Fruit fly (Drosophila melanogaster) whole organism: Measurements from ENCODE around the gene CG7829.

Experiments
- CG8478 ChIP-seq: fragments of >200 bp; optimal IDR thresholded peaks from 2 replicates; lab custom pipeline; 2018; ENCODE audit warnings: inconsistent platforms
- Dll ChIP-seq: fragments of >200 bp; optimal IDR thresholded peaks from 2 replicates; lab custom pipeline; 2017
- EcR ChIP-seq, 2 experiments: fragments of >200 bp; optimal IDR thresholded peaks; 2 replicates each; lab custom pipeline; 2017; ENCODE audit warnings: missing biosample characterization in 2 of 2, missing genetic modification characterization in 2 of 2, missing genetic modification reagents in 2 of 2
- pan ChIP-seq: fragments of >200 bp; optimal IDR thresholded peaks from 2 replicates; lab custom pipeline; 2017
- psq ChIP-seq: fragments of >200 bp; optimal IDR thresholded peaks from 2 replicates; lab custom pipeline; 2017
- usp ChIP-seq: fragments of >200 bp; optimal IDR thresholded peaks from 2 replicates; lab custom pipeline; 2017; ENCODE audit warnings: missing biosample characterization, missing genetic modification characterization, mixed read lengths

Gene CG7829

DNA sequence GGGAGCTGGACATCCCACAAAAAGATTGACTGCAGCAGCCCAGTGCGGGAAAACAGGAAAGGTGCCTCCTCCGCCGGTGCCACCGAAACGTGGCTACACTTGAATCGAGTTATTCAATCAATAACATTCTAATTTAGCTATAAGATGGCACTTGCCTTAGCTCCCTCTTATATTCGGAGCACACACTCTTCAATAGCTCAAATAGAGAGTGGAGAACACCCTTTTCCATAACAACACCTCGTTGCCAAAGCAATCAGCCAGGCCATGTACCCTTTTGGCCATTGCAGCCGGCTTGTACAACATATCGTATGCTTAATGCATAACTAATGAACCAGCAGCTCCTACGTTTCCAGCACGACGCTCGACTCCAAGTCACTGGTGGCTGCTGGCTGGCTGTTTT lies 20.2 kb upstream of the CG7829 start:
- TF ChIP-seq usp (GFP tag; lab: Kevin White, UChicago) (no peak), Dll (lab: Kevin White, UChicago) (no peak)

DNA sequence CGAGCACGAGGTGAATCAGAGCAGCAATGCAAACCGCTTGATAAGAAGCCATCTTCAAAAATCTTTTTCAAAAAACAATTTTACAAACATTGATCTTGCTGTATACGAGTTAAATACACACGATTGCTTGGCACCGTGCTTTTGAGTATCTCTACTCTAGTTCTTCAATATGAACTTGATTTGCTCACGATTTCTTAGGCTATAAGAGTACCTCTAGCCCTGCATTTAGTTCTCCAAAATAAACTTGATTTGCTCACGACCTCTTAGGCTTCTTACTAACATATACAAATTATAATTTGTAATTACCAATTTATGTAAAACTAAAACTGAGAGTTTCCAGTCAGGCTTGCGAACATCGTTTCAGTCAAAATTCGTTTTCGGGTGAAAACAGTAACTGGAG lies 18.6 kb upstream of the CG7829 start, which contains the start of gene CG42592:
Gene CG42592, minus strand, starts transcription at position 101 of the 400 bp plus-strand sequence.
- no peak for TF ChIP-seq usp (GFP tag; lab: Kevin White, UChicago)
- TF ChIP-seq EcR (GFP tag; optimal IDR thresholded peaks at IDR 0.05; lab: Kevin White, UChicago), result no peak
- no peak for TF ChIP-seq CG8478
- no peak for TF ChIP-seq pan (lab: Kevin White, UChicago)
- TF ChIP-seq psq, result no peak
- no peak for TF ChIP-seq Dll (lab: Kevin White, UChicago)

DNA sequence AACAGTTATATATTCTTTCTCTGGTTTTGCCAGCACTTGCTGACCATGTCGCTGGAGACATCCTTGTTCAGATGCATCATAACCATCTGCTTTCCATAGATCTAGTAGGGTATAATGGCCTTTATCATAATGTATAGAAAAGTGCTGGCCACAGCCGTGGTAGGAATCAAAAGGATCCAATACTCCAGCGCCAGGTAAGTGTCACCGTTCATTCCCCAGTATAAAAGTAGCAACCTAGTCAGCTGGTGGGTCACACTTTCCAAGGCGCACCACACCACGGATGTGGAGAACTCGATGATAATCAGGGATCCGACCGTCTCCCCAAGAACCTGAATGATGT lies 18.1 kb upstream of the CG7829 start, which contains the start of gene Prtl99C:
Gene Prtl99C, plus strand, starts transcription at position 241 of the 340 bp plus-strand sequence.
- no peak for TF ChIP-seq EcR (GFP tag; optimal IDR thresholded peaks at IDR 0.05; lab: Kevin White, UChicago)
- no peak for TF ChIP-seq CG8478
- no peak for TF ChIP-seq pan (lab: Kevin White, UChicago)
- no peak for TF ChIP-seq Dll (lab: Kevin White, UChicago)
- no peak for TF ChIP-seq usp (GFP tag; lab: Kevin White, UChicago)
- no peak for TF ChIP-seq psq

DNA sequence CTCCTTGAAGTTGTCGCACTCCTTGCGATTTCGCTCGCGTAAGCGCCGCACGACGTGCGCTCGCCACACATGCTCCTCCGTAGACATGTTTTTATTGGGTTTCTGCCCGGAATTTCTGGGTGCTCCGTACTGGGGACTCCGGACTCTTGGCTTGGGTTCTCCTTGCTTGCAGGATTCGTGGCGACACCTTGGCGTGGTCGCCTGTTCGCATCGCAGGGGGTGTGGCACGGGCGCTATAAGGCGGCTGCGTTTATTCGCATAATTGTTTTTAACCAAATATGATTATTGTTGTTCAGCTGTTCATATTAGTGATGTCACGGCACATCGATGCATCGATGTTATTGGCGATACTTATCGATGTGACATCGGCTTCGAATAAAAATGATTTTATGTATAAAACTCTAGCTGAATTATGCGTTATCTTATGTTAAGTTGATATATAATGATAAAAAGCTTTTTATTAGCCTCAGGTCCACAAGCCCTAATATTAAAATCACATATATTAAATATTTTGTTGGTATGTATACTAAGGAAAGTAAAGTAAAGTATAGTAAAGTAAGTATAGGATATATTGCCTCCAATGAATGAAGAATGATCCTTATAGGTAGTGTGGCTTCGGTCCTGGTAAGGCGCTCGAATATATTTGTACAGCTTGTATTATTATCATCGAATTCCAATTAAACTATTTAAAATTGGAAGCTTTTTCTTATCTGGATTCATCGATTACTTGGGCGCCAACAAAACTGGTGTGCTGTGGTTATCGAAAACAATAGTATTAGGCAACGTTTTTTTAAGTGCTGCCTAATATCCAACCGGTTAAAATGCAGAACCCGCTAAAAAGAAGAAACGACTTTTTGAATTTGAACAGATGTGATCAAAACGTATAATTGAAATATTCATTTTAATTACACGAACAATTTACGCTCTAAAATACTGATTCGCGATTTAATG lies 17.5 kb upstream of the CG7829 start, which contains the start of gene Atg16:
Gene Atg16, minus strand, starts transcription at position 343 of the 951 bp plus-strand sequence.
- TF ChIP-seq EcR (GFP tag; optimal IDR thresholded peaks at IDR 0.05; lab: Kevin White, UChicago), result no peak
- TF ChIP-seq pan (lab: Kevin White, UChicago), result no peak
- no peak for TF ChIP-seq psq
- no peak for TF ChIP-seq usp (GFP tag; lab: Kevin White, UChicago)
- no peak for TF ChIP-seq Dll (lab: Kevin White, UChicago)
- TF ChIP-seq CG8478, result no peak

DNA sequence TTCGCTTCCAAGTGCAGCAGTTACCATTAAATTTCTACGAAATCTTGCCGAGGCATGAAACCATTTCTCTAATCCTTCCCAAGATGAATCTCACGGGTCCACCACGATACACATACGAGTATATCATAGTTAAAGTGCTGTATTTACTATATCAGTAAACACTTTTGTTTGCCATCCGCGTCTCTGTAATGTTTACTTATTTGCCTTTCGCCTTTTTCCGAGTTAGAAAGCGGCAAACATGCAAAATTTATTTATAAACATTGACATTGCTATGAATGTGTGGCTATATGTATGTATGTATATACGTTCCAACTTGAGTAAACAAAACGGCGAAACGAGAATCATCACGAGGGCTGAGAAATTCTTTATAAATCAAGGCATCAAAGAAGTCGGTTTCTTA lies 13.4 kb upstream of the CG7829 start:
- TF ChIP-seq Dll (lab: Kevin White, UChicago) (no peak), CG8478 (no peak), psq (no peak), EcR (GFP tag; optimal IDR thresholded peaks at IDR 0.05; lab: Kevin White, UChicago) (no peak), usp (GFP tag; lab: Kevin White, UChicago) (no peak), pan (lab: Kevin White, UChicago) (no peak)

DNA sequence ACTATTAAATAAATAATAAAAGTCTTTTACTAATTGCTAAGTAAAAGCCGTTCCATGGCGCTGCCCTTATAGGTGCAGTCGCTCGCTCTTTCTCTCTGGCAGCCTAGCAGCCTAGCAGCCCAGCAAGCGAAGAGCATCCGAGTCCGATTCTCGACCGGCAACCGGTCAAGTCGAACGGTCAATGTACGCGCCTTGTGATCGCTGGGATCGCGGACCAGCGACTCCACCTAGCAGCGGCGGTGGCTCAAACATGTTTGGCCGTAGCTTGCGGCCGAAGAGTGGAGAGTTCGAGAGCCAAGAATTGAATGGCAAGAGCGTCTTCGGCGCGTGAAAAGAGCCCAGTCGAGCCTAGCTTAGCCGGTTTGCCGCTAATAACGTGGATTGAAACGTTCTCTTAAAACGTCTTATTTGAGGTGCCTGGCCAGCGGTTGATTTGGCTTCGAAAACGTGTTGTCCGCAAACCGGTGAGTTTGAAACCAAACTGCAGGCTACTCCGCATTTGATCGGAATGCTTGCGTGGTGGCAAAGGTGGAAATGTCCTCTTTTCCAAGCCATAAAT lies 11.7 kb upstream of the CG7829 start:
- no peak for TF ChIP-seq Dll (lab: Kevin White, UChicago)
- no peak for TF ChIP-seq psq
- TF ChIP-seq pan (lab: Kevin White, UChicago), result no peak
- no peak for TF ChIP-seq CG8478
- TF ChIP-seq usp (GFP tag; lab: Kevin White, UChicago), result no peak
- TF ChIP-seq EcR (GFP tag; optimal IDR thresholded peaks at IDR 0.05; lab: Kevin White, UChicago), result no peak

DNA sequence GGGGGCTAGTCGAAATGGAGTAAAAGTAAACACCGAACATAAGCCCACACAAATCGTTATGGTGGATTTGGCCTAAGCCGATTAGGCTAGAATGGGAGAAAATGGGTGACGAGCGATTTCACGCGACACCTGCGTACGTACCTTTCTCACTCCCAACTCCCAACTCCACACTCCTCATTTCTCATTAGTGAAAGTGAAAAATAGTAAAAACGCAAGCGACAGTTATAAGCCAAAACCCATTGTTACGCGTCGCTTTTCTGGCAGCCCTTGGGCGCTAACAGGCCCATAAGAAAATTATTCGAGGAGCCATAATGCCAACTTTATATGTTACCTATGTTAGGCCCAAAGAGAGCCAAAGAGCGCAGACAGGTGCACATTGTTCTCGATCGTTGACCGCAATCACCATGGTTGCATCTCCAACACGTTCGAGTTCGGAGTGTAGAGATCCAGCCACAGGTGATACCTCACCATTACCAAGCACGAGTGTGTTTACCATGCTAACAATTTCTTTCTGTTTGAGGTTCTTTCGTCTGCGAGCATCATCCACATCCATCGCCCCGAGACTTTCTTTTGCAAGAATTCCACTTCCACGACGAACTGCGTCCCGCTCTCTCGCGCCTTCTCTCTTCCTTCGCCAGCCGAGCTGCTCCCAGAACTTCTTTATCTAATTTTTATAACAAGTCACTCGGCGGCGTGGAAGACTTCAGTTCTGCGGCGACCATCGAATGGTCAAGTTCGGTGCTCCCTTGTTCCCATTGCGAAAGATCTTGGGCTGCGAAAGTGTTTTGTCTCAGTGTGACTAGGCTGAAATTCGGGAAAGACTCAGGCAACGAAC lies 1.1 kb upstream of the CG7829 start, which contains the start of gene neo:
Gene neo, plus strand, starts transcription at position 698 of the 835 bp plus-strand sequence.
- TF ChIP-seq Dll (lab: Kevin White, UChicago) (peak; percentile 16), pan (lab: Kevin White, UChicago) (no peak)

DNA sequence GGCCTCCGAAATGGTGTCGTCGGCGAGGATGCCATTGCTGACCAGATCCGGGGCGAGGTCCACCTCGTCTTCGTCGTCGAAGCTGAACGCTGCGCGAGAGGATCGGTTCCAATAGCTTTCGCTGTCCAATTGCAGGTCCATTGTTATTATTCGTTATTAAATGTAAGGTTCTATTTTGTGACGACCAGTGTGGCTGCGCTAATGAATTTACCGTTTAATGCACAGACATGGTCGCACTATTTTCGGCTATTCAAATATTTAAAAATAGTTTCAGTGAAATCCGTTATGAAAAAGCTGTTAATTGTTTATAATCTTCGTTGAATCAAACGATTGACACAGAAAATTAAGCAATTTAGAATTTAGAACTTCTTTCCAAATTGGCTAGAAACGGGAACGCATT lies 1.3 kb downstream of the CG7829 start, which contains the start of gene Vps16B:
Gene Vps16B, minus strand, starts transcription at position 186 of the 400 bp plus-strand sequence.
- TF ChIP-seq pan (lab: Kevin White, UChicago) (no peak), usp (GFP tag; lab: Kevin White, UChicago) (no peak), psq (no peak), Dll (lab: Kevin White, UChicago) (no peak), EcR (GFP tag; optimal IDR thresholded peaks at IDR 0.05; lab: Kevin White, UChicago) (no peak), CG8478 (no peak)

DNA sequence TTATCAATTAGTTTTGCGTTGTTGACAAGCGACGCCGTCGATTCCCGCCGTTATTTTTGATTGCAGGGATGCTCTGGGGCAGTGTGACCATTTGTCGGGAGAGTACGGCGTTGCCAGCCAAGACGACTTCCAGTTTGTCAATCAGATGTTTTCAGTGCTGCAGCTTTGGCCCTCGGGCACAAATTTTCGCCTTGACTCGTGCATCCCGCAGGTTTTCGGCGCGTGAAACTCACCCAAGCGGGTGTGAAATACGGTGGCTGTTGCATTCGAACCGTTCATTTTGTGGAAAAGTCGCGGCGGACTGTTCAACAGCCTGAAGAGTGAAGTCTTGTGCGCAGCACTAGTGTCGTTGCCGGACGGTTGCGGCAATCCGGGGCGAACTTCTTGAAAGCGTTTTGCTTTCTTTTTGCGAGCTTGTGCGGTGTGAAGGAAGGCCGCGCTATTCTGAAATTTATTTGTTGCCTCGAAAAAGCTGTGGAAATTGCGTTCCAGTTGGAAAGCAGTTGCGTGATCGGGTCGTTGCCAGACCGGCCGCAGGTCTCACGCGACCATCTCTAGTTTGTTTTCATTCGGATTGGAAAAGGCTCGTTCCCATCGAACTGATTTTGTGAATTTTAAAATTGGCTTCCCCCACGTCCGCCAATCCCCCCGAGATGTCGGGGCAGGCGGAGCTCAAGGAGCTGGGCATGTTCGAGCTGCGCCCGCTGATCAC lies 10.7 kb downstream of the CG7829 start, which contains the start of the genes ca and ncd:
Gene ca, plus strand, starts transcription at position 130 of the 712 bp plus-strand sequence.
Gene ncd, minus strand, starts transcription at position 446 of the 712 bp plus-strand sequence.
- TF ChIP-seq usp (GFP tag; lab: Kevin White, UChicago), result no peak
- no peak for TF ChIP-seq EcR (GFP tag; optimal IDR thresholded peaks at IDR 0.05; lab: Kevin White, UChicago)
- no peak for TF ChIP-seq psq
- no peak for TF ChIP-seq CG8478
- no peak for TF ChIP-seq pan (lab: Kevin White, UChicago)
- TF ChIP-seq Dll (lab: Kevin White, UChicago), result no peak

DNA sequence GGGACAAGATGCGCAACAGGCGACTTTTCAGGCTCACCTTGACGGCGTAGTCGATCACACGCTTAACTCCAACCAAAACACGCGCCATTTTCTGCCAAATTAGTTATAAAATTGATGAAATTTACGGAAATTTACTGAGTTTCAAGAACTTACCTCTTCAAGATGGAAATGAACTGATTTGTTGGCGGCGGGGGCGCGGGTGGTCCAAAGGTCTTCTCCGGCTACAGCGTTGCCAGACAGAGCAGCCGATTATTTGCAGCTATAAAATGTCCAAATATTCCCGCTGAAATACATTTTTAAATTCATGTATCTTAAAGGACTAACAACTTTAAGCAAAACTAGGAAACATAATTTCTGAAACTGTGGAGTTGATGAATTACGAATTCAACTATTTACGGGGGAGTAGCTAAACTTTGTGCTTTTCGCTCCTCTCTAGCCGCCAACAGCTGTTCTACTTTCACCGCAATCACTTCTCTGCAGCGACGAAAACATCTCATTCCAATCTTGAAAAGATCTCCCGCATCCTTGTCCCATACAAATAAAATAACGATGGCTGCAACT lies 14.7 kb downstream of the CG7829 start, which contains the start of the genes Etfb and CG7789:
Gene Etfb, minus strand, starts transcription at position 193 of the 561 bp plus-strand sequence.
Gene CG7789, plus strand, starts transcription at position 444 of the 561 bp plus-strand sequence.
- TF ChIP-seq EcR (GFP tag; optimal IDR thresholded peaks at IDR 0.05; lab: Kevin White, UChicago), result no peak
- TF ChIP-seq pan (lab: Kevin White, UChicago), result no peak
- no peak for TF ChIP-seq CG8478
